Worm (Caenorhabditis elegans) whole organism, L2 larva: ENCODE data around the gene clec-250.

Experiments used
- R02D3.7 ChIP-seq: fragments of 150-350 bp; optimal IDR thresholded peaks from 2 replicates; lab custom pipeline; 2014; ENCODE audit warnings: missing biosample characterization, missing genetic modification characterization
- Y55F3AM.14 ChIP-seq: fragments of 200-800 bp; sonication (Bioruptor generic); optimal IDR thresholded peaks from 2 replicates; lab custom pipeline; 2018; ENCODE audit warnings: mild to moderate bottlenecking, missing genetic modification characterization, missing compliant biosample characterization
- ama-1 ChIP-seq: fragments of 150-350 bp; optimal IDR thresholded peaks from 2 replicates; lab custom pipeline; 2018; ENCODE audit warnings: inconsistent platforms
- egl-27 ChIP-seq: sonication (generic microtip); optimal IDR thresholded peaks from 3 replicates; lab custom pipeline; 2017; ENCODE audit warnings: missing biosample characterization, missing genetic modification reagents, missing genetic modification characterization
- fos-1 ChIP-seq: fragments of 150-350 bp; optimal IDR thresholded peaks from 2 replicates; lab custom pipeline; 2014; ENCODE audit warnings: missing biosample characterization, missing genetic modification characterization
- lin-13 ChIP-seq: fragments of 150-350 bp; optimal IDR thresholded peaks from 2 replicates; lab custom pipeline; 2014; ENCODE audit warnings: missing biosample characterization, missing genetic modification reagents, missing genetic modification characterization
- mdl-1 ChIP-seq, 2 experiments: fragments of 150-350 bp in 1 of 2; sonication (generic microtip) in 1 of 2; optimal IDR thresholded peaks; 2 replicates each; lab custom pipeline; 2017; ENCODE audit warnings: missing biosample characterization in 2 of 2, missing genetic modification characterization in 2 of 2
- nhr-11 ChIP-seq: fragments of 150-350 bp; optimal IDR thresholded peaks from 2 replicates; lab custom pipeline; 2014; ENCODE audit warnings: missing biosample characterization, missing genetic modification characterization
- nhr-23 ChIP-seq: fragments of 150-350 bp; optimal IDR thresholded peaks from 2 replicates; lab custom pipeline; 2014; ENCODE audit warnings: missing biosample characterization, missing genetic modification reagents, missing genetic modification characterization

ce11 chrV:18737646-18738045, 4.4 kb downstream of the clec-250 start:
- TF ChIP-seq fos-1 (tag; lab: Kevin White, UChicago) (no peak), ama-1 (no peak), lin-13 (GFP tag; lab: Kevin White, UChicago) (no peak), mdl-1 (tag; optimal IDR thresholded peaks at IDR 0.05; lab: Kevin White, UChicago) (no peak), nhr-11 (no peak), R02D3.7 (tag; lab: Kevin White, UChicago) (no peak), nhr-23 (no peak), egl-27 (tag; lab: Kevin White, UChicago) (no peak), Y55F3AM.14 (GFP tag; lab: Kevin White, UChicago) (no peak)
